Worm (Caenorhabditis elegans): ENCODE results near the gene cutl-4.

cutl-4 gene

DNA sequence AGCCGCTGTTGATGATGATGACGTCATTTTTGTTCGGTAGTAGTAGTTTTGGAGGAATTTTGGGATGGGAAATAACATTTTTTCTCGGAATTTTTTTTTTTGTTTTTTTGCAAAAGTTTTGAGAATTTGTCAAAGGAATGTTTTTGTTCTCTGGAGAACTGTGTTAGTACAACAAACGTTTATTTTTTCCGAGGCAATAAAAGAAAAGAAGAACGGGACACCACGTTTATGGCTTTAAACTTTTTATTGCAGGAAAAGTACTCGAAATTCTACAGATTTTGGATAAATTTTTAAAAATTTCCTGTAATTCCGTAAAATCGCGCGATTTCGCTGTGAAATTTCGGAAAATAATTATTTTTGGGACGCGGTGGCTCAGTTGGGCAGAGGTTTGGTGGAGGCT is 48.8 kb downstream of the cutl-4 start, which contains the start of gene F59A1.13:
Gene F59A1.13, minus strand, starts transcription at position 101 of the 400 bp plus-strand sequence.
- TF ChIP-seq nhr-179 (tag; optimal IDR thresholded peaks at IDR 0.05) (no peak), Y56A3A.18 (GFP tag; IDR thresholded peaks at IDR 0.05) (no peak), nhr-27 (tag; optimal IDR thresholded peaks at IDR 0.05) (no peak), let-607 (tag; optimal IDR thresholded peaks at IDR 0.05) (no peak), hmg-1.2 (GFP tag; IDR thresholded peaks at IDR 0.05) (no peak), B0019.2 (GFP tag; conservative IDR thresholded peaks at IDR 0.05) (no peak), F49E8.2 (tag; optimal IDR thresholded peaks at IDR 0.05; ENCODE audit: insufficient read depth) (no peak), K11D2.4 (GFP tag; IDR thresholded peaks at IDR 0.05) (no peak), Y95B8A.8 (GFP tag; IDR thresholded peaks at IDR 0.05) (no peak)

DNA sequence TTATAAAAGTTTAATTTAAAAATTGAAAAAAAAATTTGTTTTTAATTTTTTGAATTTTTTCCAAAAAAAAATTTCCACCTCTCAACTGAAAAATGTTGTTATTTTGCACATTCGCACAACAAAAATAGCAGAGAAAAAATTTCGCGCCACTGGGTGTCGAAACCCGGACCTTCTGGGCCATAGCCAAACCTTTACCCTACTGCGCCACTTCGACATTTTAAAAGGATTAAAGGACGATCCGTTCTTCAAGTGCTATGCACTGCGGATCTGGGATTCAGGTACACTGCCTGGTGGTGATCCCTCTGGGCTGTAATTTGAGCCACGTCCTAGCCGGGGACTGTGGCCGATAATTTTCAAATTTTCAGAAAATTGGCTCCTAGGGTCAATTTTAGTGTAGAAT is 52.3 kb downstream of the cutl-4 start:
- peak; percentile 38; the same call in 1 of the 2 replicates for TF ChIP-seq madf-6 (GFP tag; IDR thresholded peaks at IDR 0.05)
- 0 out of 2 replicates have a peak, but pooled peaks have one; percentile 30 for TF ChIP-seq Y53F4B.3 (GFP tag; IDR thresholded peaks at IDR 0.05)
- TF ChIP-seq hlh-12 (tag; optimal IDR thresholded peaks at IDR 0.05), result peak; percentile 59
- TF ChIP-seq pbrm-1 (GFP tag; IDR thresholded peaks at IDR 0.05), result peak; percentile 40; the same call in 1 of the 2 replicates
- TF ChIP-seq ztf-25 (GFP tag; IDR thresholded peaks at IDR 0.05), result peak; percentile 43; the same call in 1 of the 2 replicates
- peak; percentile 88 for TF ChIP-seq lin-26 (GFP tag; IDR thresholded peaks at IDR 0.05)
- peak; percentile 76 for TF ChIP-seq die-1 (tag; optimal IDR thresholded peaks at IDR 0.05)
- peak; percentile 36 for TF ChIP-seq hmg-1.2 (GFP tag; IDR thresholded peaks at IDR 0.05)
- TF ChIP-seq attf-6 (GFP tag; IDR thresholded peaks at IDR 0.05), result peak; percentile 86
- peak; percentile 22 for TF ChIP-seq nhr-90 (tag; optimal IDR thresholded peaks at IDR 0.05)
- TF ChIP-seq madf-3 (GFP tag; IDR thresholded peaks at IDR 0.05), result 0 out of 2 replicates have a peak, but pooled peaks have one; percentile 44
- peak; percentile 52 for TF ChIP-seq rpc-1 (optimal IDR thresholded peaks at IDR 0.05)
- peak; percentile 84 for TF ChIP-seq rpc-1 (tag; optimal IDR thresholded peaks at IDR 0.05)
- TF ChIP-seq athp-1 (tag; optimal IDR thresholded peaks at IDR 0.05), result peak; percentile 29
- peak; percentile 35 for TF ChIP-seq ztf-18 (tag; optimal IDR thresholded peaks at IDR 0.05)
- peak; percentile 65 for TF ChIP-seq B0261.1 (tag; optimal IDR thresholded peaks at IDR 0.05)
- TF ChIP-seq D2030.7 (GFP tag; IDR thresholded peaks at IDR 0.05), result 0 out of 2 replicates have a peak, but pooled peaks have one; percentile 21
- TF ChIP-seq lsl-1 (GFP tag; optimal IDR thresholded peaks at IDR 0.05), result peak; percentile 19
- peak in 1 of 2 experiments; percentile 11 for TF ChIP-seq rec-8 (tag; optimal IDR thresholded peaks at IDR 0.05)
- peak; percentile 84 for TF ChIP-seq tbp1 (GFP tag; optimal IDR thresholded peaks at IDR 0.05)
- TF ChIP-seq him-1 (tag; optimal IDR thresholded peaks at IDR 0.05), result peak; percentile 6

- TF ChIP-seq Y79H2A.3 (GFP tag; conservative IDR thresholded peaks at IDR 0.05) (no peak), ceh-91 (GFP tag; IDR thresholded peaks at IDR 0.05) (no peak), egl-44 (GFP tag; IDR thresholded peaks at IDR 0.05) (no peak), madf-10 (tag; optimal IDR thresholded peaks at IDR 0.05) (no peak), let-607 (tag; optimal IDR thresholded peaks at IDR 0.05) (no peak), ceh-58 (GFP tag; IDR thresholded peaks at IDR 0.05) (no peak), lir-1 (GFP tag; conservative IDR thresholded peaks at IDR 0.05) (no peak), T07F8.4 (tag; optimal IDR thresholded peaks at IDR 0.05) (no peak), B0336.3 (GFP tag; IDR thresholded peaks at IDR 0.05) (no peak), pbrm-1 (GFP tag; IDR thresholded peaks at IDR 0.05) (no peak)
Observed at ce11 chrV:17686852-17687251, 52.8 kb downstream of the cutl-4 start, which contains the start of gene F59A1.18. Gene F59A1.18 (minus strand): TSS chrV:17686952.

All from whole organism, young adult.